Worm (Caenorhabditis elegans) whole organism, L4 larva: ENCODE measurements around the gene gtf-2H2C.

ENCODE experiments used
- F44E2.7 ChIP-seq: fragments of 200-800 bp; sonication (Bioruptor generic); IDR thresholded peaks from 2 replicates; pipeline ENCODE4 v2.1.2; 2022; ENCODE audit warnings: missing genetic modification characterization, missing compliant biosample characterization
- R02D3.7 ChIP-seq: fragments of 150-350 bp; sonication (generic microtip); optimal IDR thresholded peaks from 3 replicates; lab custom pipeline; 2014; ENCODE audit warnings: missing biosample characterization, missing genetic modification characterization
- Y48G9A.11 ChIP-seq: fragments of 200-800 bp; sonication (Bioruptor generic); IDR thresholded peaks from 2 replicates; pipeline ENCODE4 v1.3.6; 2022; ENCODE audit warnings: missing genetic modification reagents, missing genetic modification characterization, missing compliant biosample characterization
- Y5F2A.4 ChIP-seq: fragments of 200-800 bp; sonication (Bioruptor generic); optimal IDR thresholded peaks from 2 replicates; lab custom pipeline; 2018; ENCODE audit warnings: mild to moderate bottlenecking, missing genetic modification characterization, missing compliant biosample characterization
- aha-1 ChIP-seq: fragments of 150-350 bp; peaks from one replicate; lab custom pipeline; 2014; ENCODE audit warnings: missing biosample characterization, missing genetic modification characterization
- aly-2 ChIP-seq: sonication (generic microtip); optimal IDR thresholded peaks from 2 replicates; lab custom pipeline; 2018; ENCODE audit warnings: missing biosample characterization, missing genetic modification characterization
- ama-1 ChIP-seq: fragments of 150-350 bp; optimal IDR thresholded peaks from 2 replicates; lab custom pipeline; 2014; ENCODE audit warnings: inconsistent platforms, mixed read lengths
- arid-1 ChIP-seq: fragments of 200-800 bp; sonication (Bioruptor generic); conservative IDR thresholded peaks from 2 replicates; pipeline ENCODE4 v1.3.6; 2022; ENCODE audit warnings: missing genetic modification reagents, missing genetic modification characterization, missing compliant biosample characterization
- ceh-28 ChIP-seq: fragments of 150-350 bp; optimal IDR thresholded peaks from 2 replicates; lab custom pipeline; 2014; ENCODE audit warnings: missing biosample characterization, missing genetic modification reagents, missing genetic modification characterization
- ceh-44 ChIP-seq: fragments of 200-800 bp; sonication (Bioruptor generic); IDR thresholded peaks from 2 replicates; pipeline ENCODE4 v1.3.6; 2022; ENCODE audit warnings: missing genetic modification reagents, missing genetic modification characterization, missing compliant biosample characterization
- ceh-62 ChIP-seq: sonication (generic microtip); optimal IDR thresholded peaks from 2 replicates; lab custom pipeline; 2017; ENCODE audit warnings: missing biosample characterization, missing genetic modification characterization
- daf-12 ChIP-seq: fragments of 150-350 bp; optimal IDR thresholded peaks from 2 replicates; lab custom pipeline; 2014; ENCODE audit warnings: missing biosample characterization, missing genetic modification reagents, missing genetic modification characterization
- daf-16 ChIP-seq, 3 experiments: sonication (generic microtip); optimal IDR thresholded peaks; 2 replicates each; lab custom pipeline; 2016 to 2017; ENCODE audit warnings: missing genetic modification characterization in 3 of 3, missing genetic modification reagents in 3 of 3, mild to moderate bottlenecking in 2 of 3, missing compliant biosample characterization in 2 of 3, missing biosample characterization in 1 of 3, moderate library complexity in 1 of 3
- daf-19 ChIP-seq: fragments of 200-800 bp; sonication (Bioruptor generic); conservative IDR thresholded peaks from 2 replicates; pipeline ENCODE4 v1.3.6; 2022; ENCODE audit warnings: missing genetic modification characterization, missing compliant biosample characterization
- dmd-6 ChIP-seq: fragments of 200-800 bp; sonication (Bioruptor generic); IDR thresholded peaks from 2 replicates; pipeline ENCODE4 v1.3.6; 2022; ENCODE audit warnings: missing genetic modification reagents, missing genetic modification characterization, missing compliant biosample characterization
- dmd-8 ChIP-seq: fragments of 200-800 bp; sonication (Bioruptor generic); IDR thresholded peaks from 2 replicates; pipeline ENCODE4 v1.3.6; 2022; ENCODE audit warnings: missing genetic modification characterization, missing compliant biosample characterization
- dpl-1 ChIP-seq: fragments of 150-350 bp; optimal IDR thresholded peaks from 2 replicates; lab custom pipeline; 2014; ENCODE audit warnings: missing biosample characterization, missing genetic modification reagents, missing genetic modification characterization
- dve-1 ChIP-seq: sonication (generic microtip); optimal IDR thresholded peaks from 2 replicates; lab custom pipeline; 2017; ENCODE audit warnings: antibody characterized with exemption, mild to moderate bottlenecking, missing genetic modification characterization, missing compliant biosample characterization; ENCODE audit not compliant: insufficient read depth
- egl-27 ChIP-seq: sonication (generic microtip); optimal IDR thresholded peaks from 3 replicates; lab custom pipeline; 2017; ENCODE audit warnings: missing biosample characterization, missing genetic modification reagents, missing genetic modification characterization
- hif-1 ChIP-seq, 2 experiments: sonication (generic microtip); optimal IDR thresholded peaks; 2 replicates each; lab custom pipeline; 2016 to 2017; ENCODE audit warnings: missing compliant biosample characterization in 2 of 2, missing genetic modification characterization in 2 of 2, missing genetic modification reagents in 2 of 2, missing genotype in 2 of 2, mild to moderate bottlenecking in 1 of 2
- hlh-11 ChIP-seq: fragments of 200-800 bp; sonication (Bioruptor generic); optimal IDR thresholded peaks from 2 replicates; lab custom pipeline; 2018; ENCODE audit warnings: mild to moderate bottlenecking, missing genetic modification characterization, missing compliant biosample characterization
- lim-7 ChIP-seq: fragments of 200-800 bp; sonication (Bioruptor generic); IDR thresholded peaks from 2 replicates; pipeline ENCODE4 v1.3.6; 2022; ENCODE audit warnings: missing genetic modification characterization, missing compliant biosample characterization
- lin-1 ChIP-seq: fragments of 200-800 bp; sonication (Bioruptor generic); IDR thresholded peaks from 2 replicates; pipeline ENCODE4 v1.3.6; 2022; ENCODE audit warnings: missing genetic modification reagents, missing genetic modification characterization, missing compliant biosample characterization
- lin-15B ChIP-seq: fragments of 150-350 bp; sonication (generic microtip); optimal IDR thresholded peaks from 3 replicates; lab custom pipeline; 2014; ENCODE audit warnings: missing biosample characterization, missing genetic modification characterization
- lsy-2 ChIP-seq, 2 experiments: fragments of 150-350 bp in 1 of 2; sonication (generic microtip) in 1 of 2; optimal IDR thresholded peaks; 2 replicates each; lab custom pipeline; 2014 to 2017; ENCODE audit warnings: missing biosample characterization in 2 of 2, missing genetic modification characterization in 2 of 2
- mdl-1 ChIP-seq, 2 experiments: fragments of 150-350 bp in 1 of 2; sonication (generic microtip) in 1 of 2; optimal IDR thresholded peaks; 2 replicates each; lab custom pipeline; 2014 to 2017; ENCODE audit warnings: missing biosample characterization in 2 of 2, missing genetic modification characterization in 2 of 2
- mdt-29 ChIP-seq: fragments of 200-800 bp; sonication (Bioruptor generic); IDR thresholded peaks from 2 replicates; pipeline ENCODE4 v1.3.6; 2022; ENCODE audit warnings: missing genetic modification reagents, missing genetic modification characterization, missing compliant biosample characterization
- mep-1 ChIP-seq: fragments of 150-350 bp; sonication (generic microtip); optimal IDR thresholded peaks from 3 replicates; lab custom pipeline; 2014; ENCODE audit warnings: missing biosample characterization, missing genetic modification characterization
- mxl-2 ChIP-seq: fragments of 200-800 bp; sonication (Bioruptor generic); conservative IDR thresholded peaks from 2 replicates; pipeline ENCODE4 v1.3.6; 2022; ENCODE audit warnings: missing genetic modification reagents, missing genetic modification characterization, missing compliant biosample characterization
- nhr-11 ChIP-seq: fragments of 150-350 bp; optimal IDR thresholded peaks from 2 replicates; lab custom pipeline; 2014; ENCODE audit warnings: missing biosample characterization, missing genetic modification characterization
- nhr-237 ChIP-seq: sonication (generic microtip); optimal IDR thresholded peaks from 2 replicates; lab custom pipeline; 2017; ENCODE audit warnings: missing biosample characterization, missing genetic modification characterization
- nhr-25 ChIP-seq: sonication (generic microtip); optimal IDR thresholded peaks from 2 replicates; lab custom pipeline; 2017; ENCODE audit warnings: missing genetic modification characterization, mild to moderate bottlenecking, missing compliant biosample characterization, antibody characterized with exemption, moderate library complexity, borderline replicate concordance; ENCODE audit not compliant: insufficient read depth
- nhr-28 ChIP-seq: fragments of 150-350 bp; optimal IDR thresholded peaks from 2 replicates; lab custom pipeline; 2014; ENCODE audit warnings: missing biosample characterization, missing genetic modification characterization
- nhr-77 ChIP-seq: fragments of 150-350 bp; optimal IDR thresholded peaks from 2 replicates; lab custom pipeline; 2014; ENCODE audit warnings: missing biosample characterization, missing genetic modification characterization
- php-3 ChIP-seq: fragments of 200-800 bp; sonication (Bioruptor generic); IDR thresholded peaks from 2 replicates; pipeline ENCODE4 v1.3.6; 2022; ENCODE audit warnings: missing genetic modification reagents, missing genetic modification characterization, missing compliant biosample characterization
- rbr-2 ChIP-seq: sonication (generic microtip); optimal IDR thresholded peaks from 2 replicates; lab custom pipeline; 2016; ENCODE audit warnings: missing genotype, missing genetic modification characterization, missing compliant biosample characterization
- sdz-12 ChIP-seq: fragments of 200-800 bp; sonication (Bioruptor generic); optimal IDR thresholded peaks from 2 replicates; lab custom pipeline; 2018; ENCODE audit warnings: mild to moderate bottlenecking, missing genetic modification characterization, missing compliant biosample characterization
- skn-1 ChIP-seq: fragments of 150-350 bp; optimal IDR thresholded peaks from 2 replicates; lab custom pipeline; 2014; ENCODE audit warnings: missing biosample characterization, missing genetic modification characterization
- spr-1 ChIP-seq: sonication (generic microtip); optimal IDR thresholded peaks from 2 replicates; lab custom pipeline; 2016; ENCODE audit warnings: mild to moderate bottlenecking, missing genetic modification characterization, missing compliant biosample characterization
- tra-1 ChIP-seq: fragments of 200-800 bp; sonication (Bioruptor generic); IDR thresholded peaks from 2 replicates; pipeline ENCODE4 v1.3.6; 2022; ENCODE audit warnings: missing genetic modification reagents, missing genetic modification characterization, missing compliant biosample characterization
- unc-130 ChIP-seq: sonication (generic microtip); optimal IDR thresholded peaks from 2 replicates; lab custom pipeline; 2016; ENCODE audit warnings: missing genetic modification reagents, missing genetic modification characterization, missing compliant biosample characterization
- zfp-2 ChIP-seq: sonication (generic microtip); optimal IDR thresholded peaks from 2 replicates; lab custom pipeline; 2016; ENCODE audit warnings: mild to moderate bottlenecking, missing genetic modification characterization, missing compliant biosample characterization
- zfp-3 ChIP-seq: fragments of 200-800 bp; sonication (Bioruptor generic); conservative IDR thresholded peaks from 2 replicates; pipeline ENCODE4 v1.3.6; 2022; ENCODE audit warnings: missing genetic modification reagents, missing genetic modification characterization, missing compliant biosample characterization

Gene gtf-2H2C

ce11 chrIII:10132495-10133450 lies 42.2 kb upstream of the gtf-2H2C start (continued):
- TF ChIP-seq dve-1 (tag; lab: Kevin White, UChicago) (peak; percentile 90), zfp-3 (GFP tag; lab: Robert Waterston, UW) (no peak), dmd-6 (GFP tag; lab: Robert Waterston, UW) (peak; percentile 12; the same call in 1 of the 2 replicates), ceh-28 (tag; lab: Kevin White, UChicago) (no peak), Y5F2A.4 (GFP tag; lab: Kevin White, UChicago) (no peak), zfp-2 (tag; lab: Kevin White, UChicago) (no peak), daf-19 (GFP tag; lab: Robert Waterston, UW) (no peak), R02D3.7 (tag; lab: Kevin White, UChicago) (no peak), mdl-1 (tag; optimal IDR thresholded peaks at IDR 0.05; lab: Kevin White, UChicago) (peak in 1 of 2 experiments; percentile 29), lim-7 (no peak), F44E2.7 (GFP tag; lab: Robert Waterston, UW) (no peak)

ce11 chrIII:10126375-10126774 lies 35.8 kb upstream of the gtf-2H2C start:
- peak; percentile 10 for TF ChIP-seq hlh-11 (tag; lab: Kevin White, UChicago)
- TF ChIP-seq daf-16 (GFP tag; optimal IDR thresholded peaks at IDR 0.05; lab: Kevin White, UChicago), result peak in 1 of 2 experiments; percentile 51
- peak; percentile 1 for TF ChIP-seq daf-16 (tag; optimal IDR thresholded peaks at IDR 0.05; lab: Kevin White, UChicago)
- no peak for TF ChIP-seq sdz-12 (GFP tag; lab: Kevin White, UChicago)
- TF ChIP-seq php-3 (GFP tag; lab: Robert Waterston, UW), result no peak
- 0 out of 2 replicates have a peak, but pooled peaks have one; percentile 28 for TF ChIP-seq tra-1 (GFP tag; lab: Robert Waterston, UW)
- peak in 1 of 2 experiments; percentile 23 for TF ChIP-seq lsy-2 (tag; optimal IDR thresholded peaks at IDR 0.05; lab: Kevin White, UChicago)
- peak; percentile 20 for TF ChIP-seq dve-1 (tag; lab: Kevin White, UChicago)
- TF ChIP-seq F44E2.7 (GFP tag; lab: Robert Waterston, UW), result no peak
- TF ChIP-seq aha-1 (tag; lab: Kevin White, UChicago), result peak; percentile 11
- TF ChIP-seq nhr-28 (tag; lab: Kevin White, UChicago), result peak; percentile 33
- no peak for TF ChIP-seq mep-1
- TF ChIP-seq mdt-29 (GFP tag; lab: Robert Waterston, UW), result no peak

ce11 chrIII:10123586-10124233 lies 33.1 kb upstream of the gtf-2H2C start, which contains the start of gene ttll-4:
Gene ttll-4, plus strand, starts transcription at chrIII:10124183.
- TF ChIP-seq aly-2 (tag; lab: Kevin White, UChicago) (no peak), mxl-2 (GFP tag; lab: Robert Waterston, UW) (no peak), lin-1 (GFP tag; lab: Robert Waterston, UW) (no peak), arid-1 (GFP tag; lab: Robert Waterston, UW) (no peak), dmd-8 (GFP tag; lab: Robert Waterston, UW) (no peak), daf-19 (GFP tag; lab: Robert Waterston, UW) (no peak), nhr-77 (no peak), Y48G9A.11 (GFP tag; lab: Robert Waterston, UW) (peak; percentile 64), daf-12 (tag; lab: Kevin White, UChicago) (no peak), nhr-237 (no peak), nhr-25 (no peak), rbr-2 (peak; percentile 65), skn-1 (tag; lab: Kevin White, UChicago) (no peak), ceh-28 (tag; lab: Kevin White, UChicago) (no peak), spr-1 (tag; lab: Kevin White, UChicago) (no peak), lin-15B (tag; lab: Kevin White, UChicago) (no peak), dmd-6 (GFP tag; lab: Robert Waterston, UW) (peak; percentile 40; the same call in 1 of the 2 replicates), unc-130 (GFP tag; lab: Kevin White, UChicago) (peak; percentile 57), dpl-1 (GFP tag; lab: Kevin White, UChicago) (peak; percentile 20), egl-27 (tag; lab: Kevin White, UChicago) (no peak), nhr-11 (tag; lab: Kevin White, UChicago) (no peak), ceh-44 (GFP tag; lab: Robert Waterston, UW) (0 out of 2 replicates have a peak, but pooled peaks have one; percentile 23), mdt-29 (GFP tag; lab: Robert Waterston, UW) (0 out of 2 replicates have a peak, but pooled peaks have one; percentile 39), hlh-11 (tag; lab: Kevin White, UChicago) (peak; percentile 16), ama-1 (lab: Kevin White, UChicago) (no peak), hif-1 (tag; optimal IDR thresholded peaks at IDR 0.05; lab: Kevin White, UChicago) (peak in 1 of 2 experiments; percentile 20), ceh-62 (no peak)
